Worm (Caenorhabditis elegans): ENCODE measurements around the gene C01G6.3.

The C01G6.3 gene

DNA sequence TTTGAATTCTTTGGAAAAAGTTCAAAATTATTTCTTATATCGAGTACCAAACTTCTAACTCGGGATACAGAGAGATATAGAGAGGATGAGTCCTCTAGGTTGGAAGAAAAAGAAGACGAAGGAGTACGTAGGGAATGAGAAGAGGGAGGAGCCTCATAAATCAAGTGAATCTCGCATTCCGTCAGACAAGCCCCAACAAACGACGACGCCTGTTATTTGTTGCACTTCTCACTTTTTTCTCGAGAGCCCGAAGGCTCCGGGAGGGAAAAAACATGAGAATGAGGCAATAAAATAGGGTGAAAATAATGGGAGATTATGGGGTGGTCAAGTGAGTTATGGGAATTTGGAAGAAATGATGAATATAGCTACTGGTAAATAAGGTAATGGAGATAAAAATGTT is 30.0 kb downstream of the C01G6.3 start:
- TF ChIP-seq F44E2.7 (GFP tag; IDR thresholded peaks at IDR 0.05): no peak
- no peak for TF ChIP-seq ama-1 (optimal IDR thresholded peaks at IDR 0.05)
- peak in 1 of 2 experiments; percentile 2 for TF ChIP-seq unc-62 (GFP tag; optimal IDR thresholded peaks at IDR 0.05 in 1 of 2)
- no peak for TF ChIP-seq unc-62 (tag; optimal IDR thresholded peaks at IDR 0.05)
- no peak for TF ChIP-seq jun-1 (tag; optimal IDR thresholded peaks at IDR 0.05)
- TF ChIP-seq ztf-11 (tag; optimal IDR thresholded peaks at IDR 0.05): no peak
- TF ChIP-seq hif-1 (tag; optimal IDR thresholded peaks at IDR 0.05): no peak
- TF ChIP-seq F26F4.8 (GFP tag; conservative IDR thresholded peaks at IDR 0.05): no peak

ce11 chrII:9301065-9301464 is 31.4 kb downstream of the C01G6.3 start:
- TF ChIP-seq mdt-29 (GFP tag; IDR thresholded peaks at IDR 0.05) (no peak), duxl-1 (tag; optimal IDR thresholded peaks at IDR 0.05; ENCODE audit: poor library complexity) (no peak), mep-1 (tag; optimal IDR thresholded peaks at IDR 0.05) (peak; percentile 13), pqm-1 (tag; optimal IDR thresholded peaks at IDR 0.05) (peak; percentile 98), nhr-77 (tag; optimal IDR thresholded peaks at IDR 0.05) (peak; percentile 27), ceh-20 (GFP tag; IDR thresholded peaks at IDR 0.05) (peak; percentile 41; the same call in 1 of the 2 replicates), snpc-4 (tag; optimal IDR thresholded peaks at IDR 0.05) (no peak), hlh-30 (tag; optimal IDR thresholded peaks at IDR 0.05; ENCODE audit: insufficient read depth) (peak; percentile 64), nhr-42 (GFP tag; IDR thresholded peaks at IDR 0.05) (no peak), madf-5 (GFP tag; IDR thresholded peaks at IDR 0.05) (no peak), dve-1 (tag; optimal IDR thresholded peaks at IDR 0.05; ENCODE audit: insufficient read depth) (peak; percentile 79), php-3 (GFP tag; IDR thresholded peaks at IDR 0.05) (peak; percentile 93), dmd-6 (GFP tag; IDR thresholded peaks at IDR 0.05) (peak; percentile 78), hif-1 (tag; optimal IDR thresholded peaks at IDR 0.05) (no peak), jun-1 (tag; optimal IDR thresholded peaks at IDR 0.05) (no peak), aha-1 (tag) (no peak), F44E2.7 (GFP tag; IDR thresholded peaks at IDR 0.05) (no peak), nhr-102 (tag; optimal IDR thresholded peaks at IDR 0.05) (peak; percentile 38), F37D6.2 (tag; optimal IDR thresholded peaks at IDR 0.05) (no peak), daf-16 (GFP tag; optimal IDR thresholded peaks at IDR 0.05) (peak in 1 of 2 experiments; percentile 55), daf-16 (tag; optimal IDR thresholded peaks at IDR 0.05) (peak; percentile 54), T26A8.4 (GFP tag; IDR thresholded peaks at IDR 0.05) (no peak), hlh-11 (tag; optimal IDR thresholded peaks at IDR 0.05) (peak; percentile 91), mxl-3 (GFP tag; optimal IDR thresholded peaks at IDR 0.05) (no peak), lin-1 (GFP tag; IDR thresholded peaks at IDR 0.05) (peak; percentile 83), nhr-28 (tag; optimal IDR thresholded peaks at IDR 0.05) (peak; percentile 86), Y105C5A.15 (GFP tag; IDR thresholded peaks at IDR 0.05) (no peak), R02D3.7 (tag; optimal IDR thresholded peaks at IDR 0.05) (no peak), sdz-12 (GFP tag; optimal IDR thresholded peaks at IDR 0.05) (no peak), tra-1 (GFP tag; IDR thresholded peaks at IDR 0.05) (peak; percentile 55), ctbp-1 (GFP tag; IDR thresholded peaks at IDR 0.05) (no peak), ceh-62 (tag; optimal IDR thresholded peaks at IDR 0.05) (no peak), mxl-2 (GFP tag; conservative IDR thresholded peaks at IDR 0.05) (no peak)

ce11 chrII:9303545-9303944 is 33.9 kb downstream of the C01G6.3 start:
- TF ChIP-seq aha-1 (tag) (no peak), nhr-102 (tag; optimal IDR thresholded peaks at IDR 0.05) (no peak), ceh-82 (tag; optimal IDR thresholded peaks at IDR 0.05) (no peak), hmg-1.1 (GFP tag; IDR thresholded peaks at IDR 0.05) (no peak), mxl-3 (GFP tag; optimal IDR thresholded peaks at IDR 0.05) (no peak), F49E8.2 (tag; optimal IDR thresholded peaks at IDR 0.05; ENCODE audit: borderline replicate concordance) (no peak), zip-2 (tag; optimal IDR thresholded peaks at IDR 0.05) (no peak), nhr-111 (GFP tag; optimal IDR thresholded peaks at IDR 0.05) (no peak), nhr-77 (tag; optimal IDR thresholded peaks at IDR 0.05) (no peak), aly-2 (tag; optimal IDR thresholded peaks at IDR 0.05) (no peak)
